Fruit fly (Drosophila melanogaster) whole organism, adult: Measurements from ENCODE around the gene CG31368.

Source experiments
- CG11617 ChIP-seq: fragments of 200-800 bp; sonication (Bioruptor generic); optimal IDR thresholded peaks from 2 replicates; lab custom pipeline; 2017; ENCODE audit warnings: mild to moderate bottlenecking, missing biosample characterization, missing genetic modification reagents, missing genetic modification characterization
- CG12768 ChIP-seq: fragments of 200-800 bp; sonication (Bioruptor generic); optimal IDR thresholded peaks from 2 replicates; lab custom pipeline; 2017; ENCODE audit warnings: missing biosample characterization, missing genetic modification characterization, mild to moderate bottlenecking, moderate library complexity, missing genetic modification reagents
- CG14711 ChIP-seq: fragments of 200-800 bp; sonication (Bioruptor generic); optimal IDR thresholded peaks from 2 replicates; lab custom pipeline; 2018; ENCODE audit warnings: missing biosample characterization, mild to moderate bottlenecking, missing genetic modification characterization, moderate library complexity
- CG1620 ChIP-seq: fragments of 200-800 bp; sonication (Bioruptor generic); optimal IDR thresholded peaks from 2 replicates; lab custom pipeline; 2016; ENCODE audit warnings: missing biosample characterization, missing genetic modification characterization
- CG33017 ChIP-seq: fragments of 200-800 bp; sonication (Bioruptor generic); optimal IDR thresholded peaks from 2 replicates; lab custom pipeline; 2018; ENCODE audit warnings: missing biosample characterization, mild to moderate bottlenecking, missing genetic modification characterization, moderate library complexity
- CG5204 ChIP-seq: fragments of 200-800 bp; sonication (Bioruptor generic); optimal IDR thresholded peaks from 2 replicates; lab custom pipeline; 2016; ENCODE audit warnings: missing biosample characterization, missing genetic modification characterization
- CG7045 ChIP-seq: fragments of 200-800 bp; sonication (Bioruptor generic); optimal IDR thresholded peaks from 2 replicates; lab custom pipeline; 2017; ENCODE audit warnings: missing biosample characterization, mild to moderate bottlenecking, missing genetic modification characterization
- CG7101 ChIP-seq: fragments of 200-800 bp; sonication (Bioruptor generic); optimal IDR thresholded peaks from 2 replicates; lab custom pipeline; 2018; ENCODE audit warnings: missing biosample characterization, mild to moderate bottlenecking, missing genetic modification characterization, moderate library complexity
- Clk ChIP-seq: fragments of 200-800 bp; sonication (Bioruptor generic); optimal IDR thresholded peaks from 2 replicates; lab custom pipeline; 2017; ENCODE audit warnings: missing biosample characterization, missing genetic modification characterization
- Crg-1 ChIP-seq: fragments of 200-800 bp; sonication (Bioruptor generic); optimal IDR thresholded peaks from 2 replicates; lab custom pipeline; 2016; ENCODE audit warnings: missing biosample characterization, missing genetic modification characterization
- Hr96 ChIP-seq: fragments of 200-800 bp; sonication (Bioruptor generic); optimal IDR thresholded peaks from 2 replicates; lab custom pipeline; 2016; ENCODE audit warnings: missing biosample characterization, missing genetic modification characterization
- Mnt ChIP-seq: fragments of 200-800 bp; sonication (Bioruptor generic); optimal IDR thresholded peaks from 2 replicates; lab custom pipeline; 2016; ENCODE audit warnings: missing biosample characterization, mild to moderate bottlenecking, missing genetic modification characterization
- bab1 ChIP-seq: fragments of 200-800 bp; sonication (Bioruptor generic); optimal IDR thresholded peaks from 3 replicates; lab custom pipeline; 2019; ENCODE audit warnings: missing biosample characterization, mild to moderate bottlenecking, missing genetic modification characterization, moderate library complexity
- cic ChIP-seq: fragments of 200-800 bp; sonication (Bioruptor generic); optimal IDR thresholded peaks from 2 replicates; lab custom pipeline; 2017; ENCODE audit warnings: missing biosample characterization, mild to moderate bottlenecking, missing genetic modification characterization, moderate library complexity
- cnc ChIP-seq, 2 experiments: fragments of >200 bp; optimal IDR thresholded peaks; 2 replicates each; lab custom pipeline; 2017
- kay ChIP-seq: fragments of 200-800 bp; sonication (Bioruptor generic); peaks from one replicate; lab custom pipeline; 2016; ENCODE audit warnings: missing biosample characterization, missing genetic modification characterization, borderline replicate concordance
- ovo ChIP-seq: fragments of 200-800 bp; sonication (Bioruptor generic); optimal IDR thresholded peaks from 2 replicates; lab custom pipeline; 2016; ENCODE audit warnings: missing biosample characterization, missing genetic modification characterization
- pad ChIP-seq: fragments of 200-800 bp; sonication (Bioruptor generic); optimal IDR thresholded peaks from 3 replicates; lab custom pipeline; 2017; ENCODE audit warnings: missing biosample characterization, missing genetic modification characterization, mild to moderate bottlenecking, moderate library complexity, missing genetic modification reagents
- tj ChIP-seq: fragments of 200-800 bp; sonication (Bioruptor generic); optimal IDR thresholded peaks from 3 replicates; lab custom pipeline; 2017; ENCODE audit warnings: missing biosample characterization, mild to moderate bottlenecking, missing genetic modification characterization, moderate library complexity
- toe ChIP-seq: fragments of 200-800 bp; sonication (Bioruptor generic); optimal IDR thresholded peaks from 2 replicates; lab custom pipeline; 2016; ENCODE audit warnings: missing biosample characterization, missing genetic modification characterization

The CG31368 gene

dm6 chr3R:11869675-11870074 lies 12.9 kb upstream of the CG31368 start:
- TF ChIP-seq CG7101 (no peak), pad (GFP tag; lab: Kevin White, UChicago) (no peak), Mnt (GFP tag; lab: Kevin White, UChicago) (no peak)

dm6 chr3R:11870135-11870534 lies 12.5 kb upstream of the CG31368 start:
- TF ChIP-seq tj (GFP tag; lab: Kevin White, UChicago) (peak; percentile 80), Mnt (GFP tag; lab: Kevin White, UChicago) (no peak)

dm6 chr3R:11872692-11873091 lies 9.9 kb upstream of the CG31368 start:
- TF ChIP-seq pad (GFP tag; lab: Kevin White, UChicago) = no peak
- TF ChIP-seq CG7045 (GFP tag; lab: Kevin White, UChicago) = no peak
- TF ChIP-seq CG7101 = no peak
- TF ChIP-seq CG11617 (GFP tag; lab: Kevin White, UChicago) = no peak
- TF ChIP-seq CG14711 = no peak
- no peak for TF ChIP-seq cnc (optimal IDR thresholded peaks at IDR 0.05; lab: Kevin White, UChicago)
- TF ChIP-seq toe (GFP tag; lab: Kevin White, UChicago) = no peak
- TF ChIP-seq tj (GFP tag; lab: Kevin White, UChicago) = no peak
- no peak for TF ChIP-seq Clk (GFP tag; lab: Kevin White, UChicago)
- TF ChIP-seq Mnt (GFP tag; lab: Kevin White, UChicago) = no peak
- TF ChIP-seq kay (GFP tag; lab: Kevin White, UChicago) = no peak
- no peak for TF ChIP-seq Hr96 (GFP tag; lab: Kevin White, UChicago)
- TF ChIP-seq CG33017 (tag; lab: Kevin White, UChicago) = no peak

DNA sequence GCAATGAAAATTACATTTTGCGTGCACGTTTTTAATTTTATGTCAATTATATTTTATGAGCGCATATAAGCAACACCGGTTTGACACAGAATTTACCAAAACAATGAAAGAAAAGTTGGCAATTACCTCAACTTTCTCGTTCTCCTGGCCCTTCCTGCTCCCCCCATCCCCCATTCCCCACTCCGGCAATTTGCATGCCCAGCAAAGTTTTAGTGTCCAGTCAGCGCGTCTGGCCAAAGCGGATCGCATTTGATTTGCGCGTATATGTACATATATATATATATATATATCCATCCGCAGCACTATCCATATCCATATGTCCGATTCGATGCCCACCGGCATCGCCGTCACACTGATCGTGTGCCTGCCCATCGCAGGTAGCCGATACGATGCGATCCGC lies 5.8 kb upstream of the CG31368 start:
- TF ChIP-seq kay (GFP tag; lab: Kevin White, UChicago) = no peak
- peak; percentile 100 for TF ChIP-seq tj (GFP tag; lab: Kevin White, UChicago)

dm6 chr3R:11877162-11877561 lies 5.4 kb upstream of the CG31368 start, which contains the start of gene sad:
Gene sad, plus strand, starts transcription at chr3R:11877235.
- TF ChIP-seq CG12768 (GFP tag; lab: Kevin White, UChicago) = no peak
- TF ChIP-seq CG1620 (GFP tag; lab: Kevin White, UChicago) = no peak
- no peak for TF ChIP-seq Crg-1 (GFP tag; lab: Kevin White, UChicago)
- TF ChIP-seq CG33017 (tag; lab: Kevin White, UChicago) = no peak
- TF ChIP-seq cic (GFP tag; lab: Kevin White, UChicago) = no peak
- TF ChIP-seq toe (GFP tag; lab: Kevin White, UChicago) = no peak
- no peak for TF ChIP-seq bab1 (GFP tag; lab: Kevin White, UChicago)
- no peak for TF ChIP-seq Hr96 (GFP tag; lab: Kevin White, UChicago)
- no peak for TF ChIP-seq pad (GFP tag; lab: Kevin White, UChicago)
- TF ChIP-seq tj (GFP tag; lab: Kevin White, UChicago) = no peak
- TF ChIP-seq CG7101 = no peak

dm6 chr3R:11883129-11883528 lies 539 bp downstream of the CG31368 start:
- TF ChIP-seq CG11617 (GFP tag; lab: Kevin White, UChicago) (no peak), CG7045 (GFP tag; lab: Kevin White, UChicago) (no peak), kay (GFP tag; lab: Kevin White, UChicago) (no peak), CG14711 (no peak), bab1 (GFP tag; lab: Kevin White, UChicago) (no peak)

dm6 chr3R:11887114-11888037 lies 4.8 kb downstream of the CG31368 start, which contains the start of gene mthl5:
Gene mthl5, minus strand, starts transcription at chr3R:11887168.
- TF ChIP-seq CG7045 (GFP tag; lab: Kevin White, UChicago) = peak; percentile 61
- TF ChIP-seq CG1620 (GFP tag; lab: Kevin White, UChicago) = no peak
- peak; percentile 48 for TF ChIP-seq CG14711
- TF ChIP-seq cic (GFP tag; lab: Kevin White, UChicago) = no peak
- peak; percentile 8 for TF ChIP-seq Mnt (GFP tag; lab: Kevin White, UChicago)
- no peak for TF ChIP-seq bab1 (GFP tag; lab: Kevin White, UChicago)
- peak; percentile 18 for TF ChIP-seq kay (GFP tag; lab: Kevin White, UChicago)
- TF ChIP-seq Crg-1 (GFP tag; lab: Kevin White, UChicago) = peak; percentile 15
- peak; percentile 23 for TF ChIP-seq CG11617 (GFP tag; lab: Kevin White, UChicago)
- TF ChIP-seq toe (GFP tag; lab: Kevin White, UChicago) = peak; percentile 10
- TF ChIP-seq pad (GFP tag; lab: Kevin White, UChicago) = peak; percentile 49
- no peak for TF ChIP-seq tj (GFP tag; lab: Kevin White, UChicago)
- no peak for TF ChIP-seq CG5204 (GFP tag; lab: Kevin White, UChicago)
- peak; percentile 52 for TF ChIP-seq CG12768 (GFP tag; lab: Kevin White, UChicago)
- peak; percentile 65 for TF ChIP-seq Hr96 (GFP tag; lab: Kevin White, UChicago)
- TF ChIP-seq CG33017 (tag; lab: Kevin White, UChicago) = peak; percentile 61
- TF ChIP-seq Clk (GFP tag; lab: Kevin White, UChicago) = no peak
- TF ChIP-seq CG7101 = peak; percentile 43
- TF ChIP-seq ovo = no peak
- no peak for TF ChIP-seq cnc (optimal IDR thresholded peaks at IDR 0.05; lab: Kevin White, UChicago)
